Fruit fly (Drosophila melanogaster): ENCODE results near the gene CG12017.

Gene CG12017

DNA sequence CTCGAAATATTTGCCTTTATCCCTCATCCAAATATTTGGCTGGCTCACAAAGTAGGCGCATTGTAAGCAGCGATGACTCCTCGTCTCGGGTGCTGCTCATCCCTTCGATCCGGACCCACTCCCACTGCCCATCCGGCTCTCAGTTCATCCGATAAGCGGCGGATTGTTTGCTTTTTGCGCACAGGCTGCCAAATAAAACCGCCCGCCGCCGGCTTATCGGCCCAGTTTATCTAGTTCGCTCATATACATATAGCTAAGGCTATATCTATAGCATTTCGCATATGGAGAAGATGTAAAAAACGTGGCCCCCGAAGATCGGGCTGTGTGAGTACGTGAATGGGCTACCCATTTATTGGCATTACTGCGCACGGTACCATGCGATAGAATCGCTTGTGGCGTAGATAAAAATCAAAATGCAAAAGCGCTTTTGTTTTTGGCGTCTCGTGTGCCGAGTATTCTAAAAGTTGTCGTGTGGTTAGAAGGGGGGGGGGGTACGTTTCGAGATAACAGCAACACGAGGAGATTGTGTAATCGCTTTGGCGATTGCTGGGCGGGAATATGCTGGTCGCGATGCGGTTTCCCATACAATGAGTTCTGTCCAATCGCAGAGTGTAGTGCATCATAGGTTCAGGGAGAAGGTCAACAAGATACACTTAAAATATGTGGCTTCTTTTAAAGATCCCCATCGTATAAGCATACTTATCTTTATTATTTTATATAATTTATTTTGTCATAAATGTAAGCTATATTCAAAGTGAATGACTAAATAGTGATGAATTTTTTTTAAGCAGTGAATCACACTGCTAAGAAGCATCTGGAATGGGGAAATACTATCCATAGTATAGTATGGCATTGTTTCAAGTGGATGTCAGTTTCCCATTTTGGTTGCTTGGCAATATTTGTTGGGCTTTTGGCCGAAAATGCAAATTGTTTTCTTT lies 28.9 kb downstream of the CG12017 start:
- TF ChIP-seq Crg-1 (GFP tag; optimal IDR thresholded peaks at IDR 0.05) (peak; percentile 17), cnc (optimal IDR thresholded peaks at IDR 0.05) (no peak), CG7101 (tag; optimal IDR thresholded peaks at IDR 0.05) (no peak), Mnt (GFP tag; optimal IDR thresholded peaks at IDR 0.05) (peak; percentile 98), ovo (GFP tag; optimal IDR thresholded peaks at IDR 0.05) (no peak), cic (GFP tag; optimal IDR thresholded peaks at IDR 0.05) (peak; percentile 94), tj (GFP tag; optimal IDR thresholded peaks at IDR 0.05) (peak; percentile 59), bab1 (GFP tag; optimal IDR thresholded peaks at IDR 0.05) (no peak), pad (GFP tag; optimal IDR thresholded peaks at IDR 0.05) (no peak), Clk (GFP tag; optimal IDR thresholded peaks at IDR 0.05) (no peak), CG12768 (GFP tag; optimal IDR thresholded peaks at IDR 0.05) (peak; percentile 23), CG33017 (tag; optimal IDR thresholded peaks at IDR 0.05) (no peak), Hr96 (GFP tag; optimal IDR thresholded peaks at IDR 0.05) (no peak), CG11617 (GFP tag; optimal IDR thresholded peaks at IDR 0.05) (peak; percentile 3), toe (GFP tag; optimal IDR thresholded peaks at IDR 0.05) (no peak), CG1620 (GFP tag; optimal IDR thresholded peaks at IDR 0.05) (no peak), kay (GFP tag; ENCODE audit: borderline replicate concordance) (peak; percentile 69), CG14711 (tag; optimal IDR thresholded peaks at IDR 0.05) (no peak), CG5204 (GFP tag; optimal IDR thresholded peaks at IDR 0.05) (no peak), CG7045 (GFP tag; optimal IDR thresholded peaks at IDR 0.05) (no peak)

DNA sequence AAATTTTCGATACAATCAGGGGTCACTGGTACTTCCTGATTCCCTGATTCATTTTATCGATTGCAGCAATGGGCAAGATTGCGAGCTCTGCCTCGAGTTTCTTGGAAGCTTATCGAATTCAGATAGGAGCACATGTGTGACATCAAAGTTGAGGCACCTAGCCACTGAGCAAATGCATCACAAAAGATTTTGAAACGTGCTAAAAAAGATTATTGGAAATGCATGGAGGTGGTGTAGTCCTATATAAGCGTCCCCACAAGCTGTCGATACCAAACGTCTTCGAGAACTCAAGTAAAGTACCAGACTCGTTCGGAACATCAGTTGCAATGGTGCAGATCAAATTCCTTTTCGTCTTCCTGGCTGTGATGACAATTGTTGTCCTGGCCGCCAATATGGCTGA lies 34.0 kb downstream of the CG12017 start, which contains the start of gene Drsl2:
Gene Drsl2 (plus strand): TSS at position 301 of the 400 bp plus-strand sequence.
- no peak for TF ChIP-seq CG7101 (tag; optimal IDR thresholded peaks at IDR 0.05)
- TF ChIP-seq tj (GFP tag; optimal IDR thresholded peaks at IDR 0.05) = no peak
- no peak for TF ChIP-seq CG1620 (GFP tag; optimal IDR thresholded peaks at IDR 0.05)
- no peak for TF ChIP-seq cic (GFP tag; optimal IDR thresholded peaks at IDR 0.05)
- no peak for TF ChIP-seq kay (GFP tag; ENCODE audit: borderline replicate concordance)
- no peak for TF ChIP-seq CG33017 (tag; optimal IDR thresholded peaks at IDR 0.05)
- TF ChIP-seq Crg-1 (GFP tag; optimal IDR thresholded peaks at IDR 0.05) = no peak
- TF ChIP-seq pad (GFP tag; optimal IDR thresholded peaks at IDR 0.05) = no peak
- no peak for TF ChIP-seq CG14711 (tag; optimal IDR thresholded peaks at IDR 0.05)
- no peak for TF ChIP-seq Hr96 (GFP tag; optimal IDR thresholded peaks at IDR 0.05)
- no peak for TF ChIP-seq CG12768 (GFP tag; optimal IDR thresholded peaks at IDR 0.05)
- TF ChIP-seq CG7045 (GFP tag; optimal IDR thresholded peaks at IDR 0.05) = no peak
- TF ChIP-seq bab1 (GFP tag; optimal IDR thresholded peaks at IDR 0.05) = no peak
- no peak for TF ChIP-seq ovo (GFP tag; optimal IDR thresholded peaks at IDR 0.05)
- TF ChIP-seq Clk (GFP tag; optimal IDR thresholded peaks at IDR 0.05) = no peak
- no peak for TF ChIP-seq CG5204 (GFP tag; optimal IDR thresholded peaks at IDR 0.05)
- TF ChIP-seq CG11617 (GFP tag; optimal IDR thresholded peaks at IDR 0.05) = no peak
- no peak for TF ChIP-seq toe (GFP tag; optimal IDR thresholded peaks at IDR 0.05)
- no peak for TF ChIP-seq cnc (optimal IDR thresholded peaks at IDR 0.05)

DNA sequence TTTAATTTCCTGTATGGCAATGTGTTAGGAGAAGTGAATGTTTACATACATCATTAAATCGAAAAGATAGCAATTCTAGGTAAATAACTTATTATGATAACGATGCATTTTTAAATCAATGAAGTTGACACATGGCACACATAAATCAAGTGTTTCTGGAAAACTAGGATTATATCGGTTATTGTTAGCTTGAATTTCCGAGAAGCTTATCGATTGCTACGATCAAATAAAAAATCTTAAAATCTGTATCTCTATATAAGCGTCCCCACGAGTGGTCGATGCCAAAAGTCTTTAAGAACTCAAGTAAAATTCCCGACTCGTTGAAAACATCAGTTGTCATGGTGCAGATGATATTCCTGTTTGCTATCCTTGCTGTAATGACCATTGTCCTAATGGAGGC lies 34.7 kb downstream of the CG12017 start, which contains the start of gene Drsl3:
Gene Drsl3 (plus strand): TSS at position 301 of the 400 bp plus-strand sequence.
- TF ChIP-seq CG1620 (GFP tag; optimal IDR thresholded peaks at IDR 0.05) (no peak), Mnt (GFP tag; optimal IDR thresholded peaks at IDR 0.05) (no peak), kay (GFP tag; ENCODE audit: borderline replicate concordance) (no peak), CG7101 (tag; optimal IDR thresholded peaks at IDR 0.05) (no peak), CG14711 (tag; optimal IDR thresholded peaks at IDR 0.05) (no peak), Clk (GFP tag; optimal IDR thresholded peaks at IDR 0.05) (no peak), pad (GFP tag; optimal IDR thresholded peaks at IDR 0.05) (no peak), Crg-1 (GFP tag; optimal IDR thresholded peaks at IDR 0.05) (no peak), CG5204 (GFP tag; optimal IDR thresholded peaks at IDR 0.05) (no peak), cic (GFP tag; optimal IDR thresholded peaks at IDR 0.05) (no peak), toe (GFP tag; optimal IDR thresholded peaks at IDR 0.05) (no peak), CG7045 (GFP tag; optimal IDR thresholded peaks at IDR 0.05) (no peak), ovo (GFP tag; optimal IDR thresholded peaks at IDR 0.05) (no peak), CG11617 (GFP tag; optimal IDR thresholded peaks at IDR 0.05) (no peak), CG12768 (GFP tag; optimal IDR thresholded peaks at IDR 0.05) (no peak), cnc (optimal IDR thresholded peaks at IDR 0.05) (no peak)

DNA sequence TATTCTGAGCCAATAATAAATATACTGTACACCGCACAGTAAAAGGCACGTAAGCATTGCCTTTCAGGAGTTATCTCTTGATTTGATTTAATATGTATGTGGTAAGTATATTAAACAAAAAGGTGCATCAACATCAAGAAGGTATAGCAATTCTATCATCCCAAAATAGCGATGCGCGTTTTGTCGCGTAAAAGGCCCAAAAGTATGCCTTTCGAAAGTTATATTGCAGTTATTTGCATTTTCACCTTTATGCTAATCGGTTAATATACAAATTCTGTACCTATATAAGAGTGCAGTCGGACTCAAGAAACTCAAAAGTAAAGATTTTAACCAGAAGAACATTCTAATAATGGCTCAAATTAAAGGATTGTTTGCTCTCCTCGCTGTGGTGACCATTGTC lies 35.2 kb downstream of the CG12017 start, which contains the start of gene Drsl4:
Gene Drsl4 (plus strand): TSS at position 333 of the 400 bp plus-strand sequence.
- no peak for TF ChIP-seq cnc (optimal IDR thresholded peaks at IDR 0.05)
- TF ChIP-seq bab1 (GFP tag; optimal IDR thresholded peaks at IDR 0.05) = peak; percentile 22
- TF ChIP-seq CG11617 (GFP tag; optimal IDR thresholded peaks at IDR 0.05) = no peak
- no peak for TF ChIP-seq Crg-1 (GFP tag; optimal IDR thresholded peaks at IDR 0.05)

DNA sequence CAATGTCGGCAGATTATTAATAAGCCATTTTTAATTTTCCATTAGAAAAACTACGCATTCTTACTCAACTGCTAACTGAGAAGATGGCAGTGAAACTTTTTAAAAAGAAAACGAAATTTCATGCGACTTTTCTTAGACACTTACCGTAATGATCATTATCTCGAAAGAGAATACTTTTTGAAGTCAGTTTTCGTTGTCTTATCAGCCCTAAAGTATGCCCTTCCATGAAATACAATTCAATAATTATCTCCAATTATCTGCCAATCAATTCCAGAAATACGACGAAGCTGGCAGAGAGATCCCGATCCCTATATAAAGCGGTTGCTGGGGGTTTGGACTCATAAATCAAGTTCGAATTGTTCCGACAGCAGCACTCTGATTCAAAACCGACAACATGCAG lies 36.4 kb downstream of the CG12017 start, which contains the start of gene Drsl5:
Gene Drsl5 (plus strand): TSS at position 341 of the 400 bp plus-strand sequence.
- TF ChIP-seq kay (GFP tag; ENCODE audit: borderline replicate concordance) = no peak
- TF ChIP-seq CG1620 (GFP tag; optimal IDR thresholded peaks at IDR 0.05) = no peak
- no peak for TF ChIP-seq CG7101 (tag; optimal IDR thresholded peaks at IDR 0.05)
- no peak for TF ChIP-seq Crg-1 (GFP tag; optimal IDR thresholded peaks at IDR 0.05)
- no peak for TF ChIP-seq toe (GFP tag; optimal IDR thresholded peaks at IDR 0.05)
- TF ChIP-seq ovo (GFP tag; optimal IDR thresholded peaks at IDR 0.05) = no peak
- TF ChIP-seq cic (GFP tag; optimal IDR thresholded peaks at IDR 0.05) = no peak
- TF ChIP-seq CG11617 (GFP tag; optimal IDR thresholded peaks at IDR 0.05) = no peak
- TF ChIP-seq CG5204 (GFP tag; optimal IDR thresholded peaks at IDR 0.05) = no peak
- no peak for TF ChIP-seq CG12768 (GFP tag; optimal IDR thresholded peaks at IDR 0.05)
- TF ChIP-seq cnc (optimal IDR thresholded peaks at IDR 0.05) = no peak
- no peak for TF ChIP-seq bab1 (GFP tag; optimal IDR thresholded peaks at IDR 0.05)
